Fruit fly (Drosophila melanogaster) whole organism, adult: ENCODE measurements around the gene Exo84.

ENCODE experiments used
- CG11617 ChIP-seq: fragments of 200-800 bp; sonication (Bioruptor generic); optimal IDR thresholded peaks from 2 replicates; lab custom pipeline; 2017; ENCODE audit warnings: mild to moderate bottlenecking, missing biosample characterization, missing genetic modification reagents, missing genetic modification characterization
- CG12768 ChIP-seq: fragments of 200-800 bp; sonication (Bioruptor generic); optimal IDR thresholded peaks from 2 replicates; lab custom pipeline; 2017; ENCODE audit warnings: missing biosample characterization, missing genetic modification characterization, mild to moderate bottlenecking, moderate library complexity, missing genetic modification reagents
- CG14711 ChIP-seq: fragments of 200-800 bp; sonication (Bioruptor generic); optimal IDR thresholded peaks from 2 replicates; lab custom pipeline; 2018; ENCODE audit warnings: missing biosample characterization, mild to moderate bottlenecking, missing genetic modification characterization, moderate library complexity
- CG1620 ChIP-seq: fragments of 200-800 bp; sonication (Bioruptor generic); optimal IDR thresholded peaks from 2 replicates; lab custom pipeline; 2016; ENCODE audit warnings: missing biosample characterization, missing genetic modification characterization
- CG33017 ChIP-seq: fragments of 200-800 bp; sonication (Bioruptor generic); optimal IDR thresholded peaks from 2 replicates; lab custom pipeline; 2018; ENCODE audit warnings: missing biosample characterization, mild to moderate bottlenecking, missing genetic modification characterization, moderate library complexity
- CG5204 ChIP-seq: fragments of 200-800 bp; sonication (Bioruptor generic); optimal IDR thresholded peaks from 2 replicates; lab custom pipeline; 2016; ENCODE audit warnings: missing biosample characterization, missing genetic modification characterization
- CG7045 ChIP-seq: fragments of 200-800 bp; sonication (Bioruptor generic); optimal IDR thresholded peaks from 2 replicates; lab custom pipeline; 2017; ENCODE audit warnings: missing biosample characterization, mild to moderate bottlenecking, missing genetic modification characterization
- CG7101 ChIP-seq: fragments of 200-800 bp; sonication (Bioruptor generic); optimal IDR thresholded peaks from 2 replicates; lab custom pipeline; 2018; ENCODE audit warnings: missing biosample characterization, mild to moderate bottlenecking, missing genetic modification characterization, moderate library complexity
- Clk ChIP-seq: fragments of 200-800 bp; sonication (Bioruptor generic); optimal IDR thresholded peaks from 2 replicates; lab custom pipeline; 2017; ENCODE audit warnings: missing biosample characterization, missing genetic modification characterization
- Crg-1 ChIP-seq: fragments of 200-800 bp; sonication (Bioruptor generic); optimal IDR thresholded peaks from 2 replicates; lab custom pipeline; 2016; ENCODE audit warnings: missing biosample characterization, missing genetic modification characterization
- Hr96 ChIP-seq: fragments of 200-800 bp; sonication (Bioruptor generic); optimal IDR thresholded peaks from 2 replicates; lab custom pipeline; 2016; ENCODE audit warnings: missing biosample characterization, missing genetic modification characterization
- Mnt ChIP-seq: fragments of 200-800 bp; sonication (Bioruptor generic); optimal IDR thresholded peaks from 2 replicates; lab custom pipeline; 2016; ENCODE audit warnings: missing biosample characterization, mild to moderate bottlenecking, missing genetic modification characterization
- bab1 ChIP-seq: fragments of 200-800 bp; sonication (Bioruptor generic); optimal IDR thresholded peaks from 3 replicates; lab custom pipeline; 2019; ENCODE audit warnings: missing biosample characterization, mild to moderate bottlenecking, missing genetic modification characterization, moderate library complexity
- cic ChIP-seq: fragments of 200-800 bp; sonication (Bioruptor generic); optimal IDR thresholded peaks from 2 replicates; lab custom pipeline; 2017; ENCODE audit warnings: missing biosample characterization, mild to moderate bottlenecking, missing genetic modification characterization, moderate library complexity
- cnc ChIP-seq, 2 experiments: fragments of >200 bp; optimal IDR thresholded peaks; 2 replicates each; lab custom pipeline; 2017
- kay ChIP-seq: fragments of 200-800 bp; sonication (Bioruptor generic); peaks from one replicate; lab custom pipeline; 2016; ENCODE audit warnings: missing biosample characterization, missing genetic modification characterization, borderline replicate concordance
- ovo ChIP-seq: fragments of 200-800 bp; sonication (Bioruptor generic); optimal IDR thresholded peaks from 2 replicates; lab custom pipeline; 2016; ENCODE audit warnings: missing biosample characterization, missing genetic modification characterization
- pad ChIP-seq: fragments of 200-800 bp; sonication (Bioruptor generic); optimal IDR thresholded peaks from 3 replicates; lab custom pipeline; 2017; ENCODE audit warnings: missing biosample characterization, missing genetic modification characterization, mild to moderate bottlenecking, moderate library complexity, missing genetic modification reagents
- tj ChIP-seq: fragments of 200-800 bp; sonication (Bioruptor generic); optimal IDR thresholded peaks from 3 replicates; lab custom pipeline; 2017; ENCODE audit warnings: missing biosample characterization, mild to moderate bottlenecking, missing genetic modification characterization, moderate library complexity
- toe ChIP-seq: fragments of 200-800 bp; sonication (Bioruptor generic); optimal IDR thresholded peaks from 2 replicates; lab custom pipeline; 2016; ENCODE audit warnings: missing biosample characterization, missing genetic modification characterization

Exo84 gene

dm6 chr3R:26031968-26032610 lies 20.0 kb downstream of the Exo84 start:
- TF ChIP-seq bab1 (GFP tag; lab: Kevin White, UChicago) (no peak), CG5204 (GFP tag; lab: Kevin White, UChicago) (no peak), CG1620 (GFP tag; lab: Kevin White, UChicago) (no peak), cnc (optimal IDR thresholded peaks at IDR 0.05; lab: Kevin White, UChicago) (no peak), CG14711 (tag; lab: Kevin White, UChicago) (no peak), ovo (GFP tag; lab: Kevin White, UChicago) (no peak), Mnt (GFP tag; lab: Kevin White, UChicago) (no peak), CG12768 (GFP tag; lab: Kevin White, UChicago) (no peak), kay (no peak), pad (GFP tag; lab: Kevin White, UChicago) (no peak)

dm6 chr3R:26030562-26030961 lies 21.5 kb downstream of the Exo84 start:
- no peak for TF ChIP-seq pad (GFP tag; lab: Kevin White, UChicago)
- TF ChIP-seq CG12768 (GFP tag; lab: Kevin White, UChicago): no peak
- TF ChIP-seq Crg-1: no peak
- no peak for TF ChIP-seq cic (GFP tag; lab: Kevin White, UChicago)
- no peak for TF ChIP-seq CG5204 (GFP tag; lab: Kevin White, UChicago)
- TF ChIP-seq kay: no peak
- TF ChIP-seq toe (GFP tag; lab: Kevin White, UChicago): no peak
- no peak for TF ChIP-seq CG7045 (GFP tag; lab: Kevin White, UChicago)

- TF ChIP-seq ovo (GFP tag; lab: Kevin White, UChicago): no peak
These were observed 24.2 kb downstream of the Exo84 start for dm6 chr3R:26027903-26028302.

- TF ChIP-seq CG12768 (GFP tag; lab: Kevin White, UChicago): no peak
- TF ChIP-seq cic (GFP tag; lab: Kevin White, UChicago): no peak
- TF ChIP-seq ovo (GFP tag; lab: Kevin White, UChicago): no peak
- TF ChIP-seq tj (GFP tag; lab: Kevin White, UChicago): no peak
- TF ChIP-seq Hr96 (GFP tag; lab: Kevin White, UChicago): no peak
- no peak for TF ChIP-seq toe (GFP tag; lab: Kevin White, UChicago)
- TF ChIP-seq CG11617 (GFP tag; lab: Kevin White, UChicago): no peak
- TF ChIP-seq CG14711 (tag; lab: Kevin White, UChicago): no peak
These were observed 25.3 kb downstream of the Exo84 start for dm6 chr3R:26026631-26027274.

dm6 chr3R:26024596-26025213 lies 27.4 kb downstream of the Exo84 start:
- TF ChIP-seq Hr96 (GFP tag; lab: Kevin White, UChicago) (no peak), CG5204 (GFP tag; lab: Kevin White, UChicago) (no peak), CG7101 (tag; lab: Kevin White, UChicago) (no peak)

dm6 chr3R:26023252-26023651 lies 28.8 kb downstream of the Exo84 start:
- TF ChIP-seq CG7101 (tag; lab: Kevin White, UChicago): no peak
- TF ChIP-seq pad (GFP tag; lab: Kevin White, UChicago): no peak
- TF ChIP-seq tj (GFP tag; lab: Kevin White, UChicago): no peak
- no peak for TF ChIP-seq Hr96 (GFP tag; lab: Kevin White, UChicago)
- TF ChIP-seq ovo (GFP tag; lab: Kevin White, UChicago): no peak
- TF ChIP-seq CG11617 (GFP tag; lab: Kevin White, UChicago): no peak
- no peak for TF ChIP-seq cic (GFP tag; lab: Kevin White, UChicago)
- TF ChIP-seq cnc (optimal IDR thresholded peaks at IDR 0.05; lab: Kevin White, UChicago): no peak
- no peak for TF ChIP-seq toe (GFP tag; lab: Kevin White, UChicago)
- TF ChIP-seq Crg-1: no peak
- TF ChIP-seq CG33017 (tag; lab: Kevin White, UChicago): no peak
- TF ChIP-seq CG14711 (tag; lab: Kevin White, UChicago): no peak
- no peak for TF ChIP-seq CG7045 (GFP tag; lab: Kevin White, UChicago)
- no peak for TF ChIP-seq CG12768 (GFP tag; lab: Kevin White, UChicago)
- no peak for TF ChIP-seq Clk
